Worm (Caenorhabditis elegans) whole organism, L4 larva: Measurements from ENCODE around the gene F52E4.5.
"Not testable (repeated sequence)": the region's sequence is repeated elsewhere in the genome, so short reads cannot be mapped to it uniquely, and the experiment has no call there.

Experiments
- ceh-82 ChIP-seq: sonication (generic microtip); optimal IDR thresholded peaks from 2 replicates; lab custom pipeline; 2017; ENCODE audit warnings: missing biosample characterization, missing genetic modification characterization
- daf-19 ChIP-seq: fragments of 200-800 bp; sonication (Bioruptor generic); conservative IDR thresholded peaks from 2 replicates; pipeline ENCODE4 v1.3.6; 2022; ENCODE audit warnings: missing genetic modification characterization, missing compliant biosample characterization
- gei-8 ChIP-seq: fragments of 200-800 bp; sonication (Bioruptor generic); optimal IDR thresholded peaks from 2 replicates; lab custom pipeline; 2018; ENCODE audit warnings: mild to moderate bottlenecking, missing genetic modification characterization, missing compliant biosample characterization
- lim-7 ChIP-seq: fragments of 200-800 bp; sonication (Bioruptor generic); IDR thresholded peaks from 2 replicates; pipeline ENCODE4 v1.3.6; 2022; ENCODE audit warnings: missing genetic modification characterization, missing compliant biosample characterization
- lin-13 ChIP-seq: fragments of 150-350 bp; optimal IDR thresholded peaks from 2 replicates; lab custom pipeline; 2014; ENCODE audit warnings: missing biosample characterization, missing genetic modification reagents, missing genetic modification characterization
- lin-29 ChIP-seq: fragments of 200-800 bp; sonication (Bioruptor generic); IDR thresholded peaks from 2 replicates; pipeline ENCODE4 v1.3.6; 2022; ENCODE audit warnings: missing genetic modification reagents, missing genetic modification characterization, missing compliant biosample characterization
- nhr-11 ChIP-seq: fragments of 150-350 bp; optimal IDR thresholded peaks from 2 replicates; lab custom pipeline; 2014; ENCODE audit warnings: missing biosample characterization, missing genetic modification characterization
- nhr-25 ChIP-seq: sonication (generic microtip); optimal IDR thresholded peaks from 2 replicates; lab custom pipeline; 2017; ENCODE audit warnings: missing genetic modification characterization, mild to moderate bottlenecking, missing compliant biosample characterization, antibody characterized with exemption, moderate library complexity, borderline replicate concordance; ENCODE audit not compliant: insufficient read depth
- nhr-42 ChIP-seq: fragments of 200-800 bp; sonication (Bioruptor generic); IDR thresholded peaks from 2 replicates; pipeline ENCODE4 v1.3.6; 2022; ENCODE audit warnings: missing genetic modification characterization, missing compliant biosample characterization
- nhr-77 ChIP-seq: fragments of 150-350 bp; optimal IDR thresholded peaks from 2 replicates; lab custom pipeline; 2014; ENCODE audit warnings: missing biosample characterization, missing genetic modification characterization
- rbr-2 ChIP-seq: sonication (generic microtip); optimal IDR thresholded peaks from 2 replicates; lab custom pipeline; 2016; ENCODE audit warnings: missing genotype, missing genetic modification characterization, missing compliant biosample characterization
- saeg-2 ChIP-seq: fragments of 200-800 bp; sonication (Bioruptor generic); IDR thresholded peaks from 2 replicates; pipeline ENCODE4 v1.3.6; 2022; ENCODE audit warnings: missing genetic modification reagents, missing genetic modification characterization, missing compliant biosample characterization
- skn-1 ChIP-seq: fragments of 150-350 bp; optimal IDR thresholded peaks from 2 replicates; lab custom pipeline; 2014; ENCODE audit warnings: missing biosample characterization, missing genetic modification characterization

DNA sequence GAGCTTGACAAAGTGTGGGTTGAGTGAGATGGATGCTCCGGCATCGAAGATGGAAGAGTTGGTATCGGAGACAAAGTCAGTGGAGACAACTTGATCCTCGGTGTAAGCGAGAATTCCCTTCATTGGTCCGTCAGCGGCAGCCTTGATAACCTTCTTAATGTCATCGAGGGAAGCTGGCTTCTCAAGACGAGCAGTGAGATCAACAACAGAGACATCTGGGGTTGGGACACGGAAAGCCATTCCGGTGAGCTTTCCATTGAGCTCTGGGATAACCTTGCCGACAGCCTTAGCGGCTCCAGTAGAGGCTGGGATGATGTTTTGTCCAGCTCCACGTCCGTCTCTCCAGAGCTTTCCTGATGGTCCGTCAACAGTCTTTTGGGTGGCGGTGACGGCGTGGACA lies 25.1 kb upstream of the F52E4.5 start:
- not testable (repeated sequence) for TF ChIP-seq skn-1 (tag; lab: Kevin White, UChicago); gei-8 (GFP tag; lab: Kevin White, UChicago); nhr-42; nhr-25 (tag; lab: Kevin White, UChicago); lin-29 (GFP tag; lab: Robert Waterston, UW); rbr-2 (tag; lab: Kevin White, UChicago); daf-19 (GFP tag; lab: Robert Waterston, UW); lin-13; ceh-82 (tag; lab: Kevin White, UChicago); saeg-2 (GFP tag; lab: Robert Waterston, UW); nhr-11; nhr-77 (tag; lab: Kevin White, UChicago)
- peak; percentile 32; the same call in 1 of the 2 replicates for TF ChIP-seq lim-7
